Worm (Caenorhabditis elegans) whole organism, L4/young adult: Measurements from ENCODE around the gene srh-10.

ENCODE experiments used
- W03F9.2 ChIP-seq: fragments of 150-350 bp; optimal IDR thresholded peaks from 2 replicates; lab custom pipeline; 2014; ENCODE audit warnings: missing biosample characterization, missing genetic modification characterization
- dao-5 ChIP-seq: sonication (generic microtip); optimal IDR thresholded peaks from 2 replicates; lab custom pipeline; 2016; ENCODE audit warnings: missing genotype, missing genetic modification characterization, moderate library complexity, missing compliant biosample characterization
- him-1 ChIP-seq: sonication (generic microtip); optimal IDR thresholded peaks from 2 replicates; lab custom pipeline; 2016; ENCODE audit warnings: missing genotype, missing genetic modification reagents, missing genetic modification characterization, missing compliant biosample characterization

- TF ChIP-seq W03F9.2 (tag; lab: Kevin White, UChicago) (no peak), him-1 (tag; lab: Kevin White, UChicago) (no peak), dao-5 (tag; lab: Kevin White, UChicago) (no peak)
Observed at ce11 chrV:6044448-6044847, 22.5 kb downstream of the srh-10 start.
